Fruit fly (Drosophila melanogaster) whole organism: ENCODE results near the gene Fas1.

Source experiments
- pan ChIP-seq: fragments of >200 bp; optimal IDR thresholded peaks from 2 replicates; lab custom pipeline; 2017
- psq ChIP-seq: fragments of >200 bp; optimal IDR thresholded peaks from 2 replicates; lab custom pipeline; 2017
- usp ChIP-seq: fragments of >200 bp; optimal IDR thresholded peaks from 2 replicates; lab custom pipeline; 2017; ENCODE audit warnings: missing biosample characterization, missing genetic modification characterization, mixed read lengths

DNA sequence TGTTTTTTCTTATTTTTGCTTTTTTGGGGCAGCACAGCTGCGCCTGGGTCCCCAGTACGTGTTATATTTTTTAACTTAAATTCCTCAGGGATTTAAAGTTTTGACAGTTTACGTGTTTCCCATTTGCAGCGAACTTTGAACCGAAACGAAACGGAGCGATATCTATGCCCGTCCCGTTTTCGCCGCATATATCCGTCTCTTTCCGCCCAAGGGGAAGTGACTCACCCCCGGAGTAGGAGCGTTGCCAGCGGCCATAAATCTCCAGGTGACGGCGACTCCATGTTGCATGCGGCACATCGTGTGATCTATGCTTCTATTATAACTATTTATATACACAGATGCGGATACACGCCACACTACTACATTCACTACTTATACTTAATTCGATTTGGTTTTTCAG lies 36.7 kb downstream of the Fas1 start:
- TF ChIP-seq usp (GFP tag; lab: Kevin White, UChicago) (no peak), pan (lab: Kevin White, UChicago) (no peak), psq (lab: Kevin White, UChicago) (no peak)
